Fruit fly (Drosophila melanogaster): ENCODE measurements around the gene CG13994.
A peak's percentile ranks its signal among the peaks of the same experiment; 100 is the strongest.

The CG13994 gene

dm6 chr2L:6098479-6099269 lies 35.9 kb downstream of the CG13994 start, which contains the start of gene CG9175 (continued):
- no peak for TF ChIP-seq CG3726 (GFP tag; IDR thresholded peaks at IDR 0.05)
- no peak for TF ChIP-seq ase (GFP tag; IDR thresholded peaks at IDR 0.05)
- peak; percentile 22 for TF ChIP-seq dm (GFP tag; optimal IDR thresholded peaks at IDR 0.05)
- no peak for TF ChIP-seq seq (GFP tag; IDR thresholded peaks at IDR 0.05)
- TF ChIP-seq Lpt (GFP tag; optimal IDR thresholded peaks at IDR 0.05): no peak
- peak; percentile 93 for TF ChIP-seq Scr (GFP tag; IDR thresholded peaks at IDR 0.05; ENCODE audit: partially characterized antibody)
- TF ChIP-seq phol (tag; optimal IDR thresholded peaks at IDR 0.05): peak; percentile 51
- no peak for TF ChIP-seq CG6175 (GFP tag; IDR thresholded peaks at IDR 0.05)
- peak; percentile 57 for TF ChIP-seq CG9797 (GFP tag; optimal IDR thresholded peaks at IDR 0.05)
- TF ChIP-seq Lim3 (GFP tag; IDR thresholded peaks at IDR 0.05): no peak
- no peak for TF ChIP-seq CG1233 (GFP tag; optimal IDR thresholded peaks at IDR 0.05)
- TF ChIP-seq HmgD (GFP tag; optimal IDR thresholded peaks at IDR 0.05): peak; percentile 73
- TF ChIP-seq CG14441 (GFP tag; IDR thresholded peaks at IDR 0.05): no peak
- no peak for TF ChIP-seq kni (GFP tag; optimal IDR thresholded peaks at IDR 0.05)
- no peak for TF ChIP-seq CG13123 (GFP tag; optimal IDR thresholded peaks at IDR 0.05)
- TF ChIP-seq luna (GFP tag; optimal IDR thresholded peaks at IDR 0.05): peak; percentile 5
- TF ChIP-seq CG1832 (GFP tag; optimal IDR thresholded peaks at IDR 0.05): no peak
- TF ChIP-seq dpn (GFP tag; optimal IDR thresholded peaks at IDR 0.05): peak; percentile 40 to 45
- peak; percentile 97 for TF ChIP-seq Elba2 (GFP tag; optimal IDR thresholded peaks at IDR 0.05)
- peak; percentile 55; the same call in 1 of the 2 replicates for TF ChIP-seq vvl (GFP tag; IDR thresholded peaks at IDR 0.05)
- peak; percentile 12; the same call in 1 of the 2 replicates for TF ChIP-seq Adf1 (GFP tag; IDR thresholded peaks at IDR 0.05)
- TF ChIP-seq NC2β (GFP tag; optimal IDR thresholded peaks at IDR 0.05): peak; percentile 73
- peak; percentile 33 for TF ChIP-seq tin (GFP tag; optimal IDR thresholded peaks at IDR 0.05)
- peak; percentile 64; the same call in 1 of the 2 replicates for TF ChIP-seq onecut (GFP tag; IDR thresholded peaks at IDR 0.05)
- TF ChIP-seq lbe (GFP tag; optimal IDR thresholded peaks at IDR 0.05): no peak
- TF ChIP-seq Neu2 (GFP tag; optimal IDR thresholded peaks at IDR 0.05; ENCODE audit: borderline replicate concordance): no peak
- peak; percentile 81 for TF ChIP-seq CG34422 (GFP tag; IDR thresholded peaks at IDR 0.05)
- TF ChIP-seq mirr (GFP tag; optimal IDR thresholded peaks at IDR 0.05): peak; percentile 43
- TF ChIP-seq crc (GFP tag; optimal IDR thresholded peaks at IDR 0.05): no peak
- TF ChIP-seq inv (GFP tag; IDR thresholded peaks at IDR 0.05; ENCODE audit: partially characterized antibody): peak; percentile 94
- peak; percentile 89 for TF ChIP-seq CG2129 (GFP tag; IDR thresholded peaks at IDR 0.05; ENCODE audit: partially characterized antibody)
- 0 out of 3 replicates have a peak, but pooled peaks have one; percentile 24 for TF ChIP-seq ken (GFP tag; IDR thresholded peaks at IDR 0.05)
- TF ChIP-seq Stat92E (GFP tag; optimal IDR thresholded peaks at IDR 0.05): peak in 1 of 3 experiments; percentile 81
- no peak for TF ChIP-seq CG6765 (GFP tag; optimal IDR thresholded peaks at IDR 0.05)
- TF ChIP-seq Med (GFP tag): peak; percentile 93
- TF ChIP-seq Bteb2 (GFP tag; optimal IDR thresholded peaks at IDR 0.05): no peak
- TF ChIP-seq pfk (GFP tag; optimal IDR thresholded peaks at IDR 0.05): peak; percentile 35
- peak; percentile 5 for TF ChIP-seq CG11398 (GFP tag; optimal IDR thresholded peaks at IDR 0.05)
- TF ChIP-seq Hr3 (GFP tag; optimal IDR thresholded peaks at IDR 0.05): peak; percentile 5
- TF ChIP-seq CG31388 (GFP tag; optimal IDR thresholded peaks at IDR 0.05): no peak
- TF ChIP-seq ato (GFP tag; IDR thresholded peaks at IDR 0.05; ENCODE audit: partially characterized antibody): peak; percentile 95
- peak; percentile 96 for TF ChIP-seq sna (GFP tag; IDR thresholded peaks at IDR 0.05; ENCODE audit: partially characterized antibody)
- TF ChIP-seq insv (GFP tag; optimal IDR thresholded peaks at IDR 0.05): peak in 1 of 2 experiments; percentile 31
- peak; percentile 91 for TF ChIP-seq HmgZ (tag; optimal IDR thresholded peaks at IDR 0.05)
- TF ChIP-seq Nf-YB (GFP tag; optimal IDR thresholded peaks at IDR 0.05): peak; percentile 40
- peak in 1 of 2 experiments; percentile 49 for TF ChIP-seq chif (GFP tag; optimal IDR thresholded peaks at IDR 0.05)
- TF ChIP-seq pb (GFP tag; optimal IDR thresholded peaks at IDR 0.05): peak; percentile 7
- TF ChIP-seq Camta (GFP tag; optimal IDR thresholded peaks at IDR 0.05): peak; percentile 3
- TF ChIP-seq Tbp (GFP tag; optimal IDR thresholded peaks at IDR 0.05): no peak

All from whole organism, embryonic.